Worm (Caenorhabditis elegans): ENCODE measurements around the gene pph-1.

DNA sequence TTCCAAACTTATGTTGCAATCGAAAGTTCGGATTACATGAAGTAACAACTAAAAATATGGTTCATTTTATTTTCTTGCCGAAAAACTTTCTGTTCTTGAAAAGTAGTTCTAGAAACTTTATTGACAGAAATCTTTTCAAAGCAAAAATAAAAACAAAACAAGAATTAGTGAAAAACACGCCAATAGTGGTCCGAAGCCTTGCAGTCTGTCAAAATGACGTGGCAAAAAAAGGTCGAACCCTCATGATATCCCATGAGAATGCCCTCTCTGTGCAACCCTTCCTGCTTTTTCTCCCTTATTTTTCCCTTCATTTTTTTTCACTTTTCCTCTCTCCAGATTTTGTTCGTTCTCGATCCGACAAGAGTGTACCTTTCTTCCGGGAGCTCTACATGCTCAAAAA lies 3.2 kb upstream of the pph-1 start:
- TF ChIP-seq mdl-1 (tag; optimal IDR thresholded peaks at IDR 0.05): no peak
- TF ChIP-seq ZK546.5 (tag; optimal IDR thresholded peaks at IDR 0.05): no peak
- TF ChIP-seq lin-11 (tag; optimal IDR thresholded peaks at IDR 0.05): no peak
- TF ChIP-seq mbf-1 (tag; optimal IDR thresholded peaks at IDR 0.05): no peak
- no peak for TF ChIP-seq snpc-4 (tag; optimal IDR thresholded peaks at IDR 0.05)
- no peak for TF ChIP-seq nhr-6 (tag; optimal IDR thresholded peaks at IDR 0.05)
- TF ChIP-seq gmeb-1 (tag; optimal IDR thresholded peaks at IDR 0.05): no peak
- no peak for TF ChIP-seq elt-3 (tag; optimal IDR thresholded peaks at IDR 0.05)
- no peak for TF ChIP-seq blmp-1 (tag; optimal IDR thresholded peaks at IDR 0.05; ENCODE audit: insufficient read depth)
- no peak for TF ChIP-seq nhr-237 (tag; optimal IDR thresholded peaks at IDR 0.05)
- TF ChIP-seq R02D3.7 (tag; optimal IDR thresholded peaks at IDR 0.05): no peak
